Fruit fly (Drosophila melanogaster) whole organism, adult: ENCODE measurements around the gene fabp.

Experiments
- CG11617 ChIP-seq: fragments of 200-800 bp; sonication (Bioruptor generic); optimal IDR thresholded peaks from 2 replicates; lab custom pipeline; 2017; ENCODE audit warnings: mild to moderate bottlenecking, missing biosample characterization, missing genetic modification reagents, missing genetic modification characterization
- CG12768 ChIP-seq: fragments of 200-800 bp; sonication (Bioruptor generic); optimal IDR thresholded peaks from 2 replicates; lab custom pipeline; 2017; ENCODE audit warnings: missing biosample characterization, missing genetic modification characterization, mild to moderate bottlenecking, moderate library complexity, missing genetic modification reagents
- CG14711 ChIP-seq: fragments of 200-800 bp; sonication (Bioruptor generic); optimal IDR thresholded peaks from 2 replicates; lab custom pipeline; 2018; ENCODE audit warnings: missing biosample characterization, mild to moderate bottlenecking, missing genetic modification characterization, moderate library complexity
- CG1620 ChIP-seq: fragments of 200-800 bp; sonication (Bioruptor generic); optimal IDR thresholded peaks from 2 replicates; lab custom pipeline; 2016; ENCODE audit warnings: missing biosample characterization, missing genetic modification characterization
- CG33017 ChIP-seq: fragments of 200-800 bp; sonication (Bioruptor generic); optimal IDR thresholded peaks from 2 replicates; lab custom pipeline; 2018; ENCODE audit warnings: missing biosample characterization, mild to moderate bottlenecking, missing genetic modification characterization, moderate library complexity
- CG5204 ChIP-seq: fragments of 200-800 bp; sonication (Bioruptor generic); optimal IDR thresholded peaks from 2 replicates; lab custom pipeline; 2016; ENCODE audit warnings: missing biosample characterization, missing genetic modification characterization
- CG7045 ChIP-seq: fragments of 200-800 bp; sonication (Bioruptor generic); optimal IDR thresholded peaks from 2 replicates; lab custom pipeline; 2017; ENCODE audit warnings: missing biosample characterization, mild to moderate bottlenecking, missing genetic modification characterization
- CG7101 ChIP-seq: fragments of 200-800 bp; sonication (Bioruptor generic); optimal IDR thresholded peaks from 2 replicates; lab custom pipeline; 2018; ENCODE audit warnings: missing biosample characterization, mild to moderate bottlenecking, missing genetic modification characterization, moderate library complexity
- Clk ChIP-seq: fragments of 200-800 bp; sonication (Bioruptor generic); optimal IDR thresholded peaks from 2 replicates; lab custom pipeline; 2017; ENCODE audit warnings: missing biosample characterization, missing genetic modification characterization
- Crg-1 ChIP-seq: fragments of 200-800 bp; sonication (Bioruptor generic); optimal IDR thresholded peaks from 2 replicates; lab custom pipeline; 2016; ENCODE audit warnings: missing biosample characterization, missing genetic modification characterization
- Hr96 ChIP-seq: fragments of 200-800 bp; sonication (Bioruptor generic); optimal IDR thresholded peaks from 2 replicates; lab custom pipeline; 2016; ENCODE audit warnings: missing biosample characterization, missing genetic modification characterization
- Mnt ChIP-seq: fragments of 200-800 bp; sonication (Bioruptor generic); optimal IDR thresholded peaks from 2 replicates; lab custom pipeline; 2016; ENCODE audit warnings: missing biosample characterization, mild to moderate bottlenecking, missing genetic modification characterization
- bab1 ChIP-seq: fragments of 200-800 bp; sonication (Bioruptor generic); optimal IDR thresholded peaks from 3 replicates; lab custom pipeline; 2019; ENCODE audit warnings: missing biosample characterization, mild to moderate bottlenecking, missing genetic modification characterization, moderate library complexity
- cic ChIP-seq: fragments of 200-800 bp; sonication (Bioruptor generic); optimal IDR thresholded peaks from 2 replicates; lab custom pipeline; 2017; ENCODE audit warnings: missing biosample characterization, mild to moderate bottlenecking, missing genetic modification characterization, moderate library complexity
- cnc ChIP-seq, 2 experiments: fragments of >200 bp; optimal IDR thresholded peaks; 2 replicates each; lab custom pipeline; 2017
- kay ChIP-seq: fragments of 200-800 bp; sonication (Bioruptor generic); peaks from one replicate; lab custom pipeline; 2016; ENCODE audit warnings: missing biosample characterization, missing genetic modification characterization, borderline replicate concordance
- ovo ChIP-seq: fragments of 200-800 bp; sonication (Bioruptor generic); optimal IDR thresholded peaks from 2 replicates; lab custom pipeline; 2016; ENCODE audit warnings: missing biosample characterization, missing genetic modification characterization
- pad ChIP-seq: fragments of 200-800 bp; sonication (Bioruptor generic); optimal IDR thresholded peaks from 3 replicates; lab custom pipeline; 2017; ENCODE audit warnings: missing biosample characterization, missing genetic modification characterization, mild to moderate bottlenecking, moderate library complexity, missing genetic modification reagents
- tj ChIP-seq: fragments of 200-800 bp; sonication (Bioruptor generic); optimal IDR thresholded peaks from 3 replicates; lab custom pipeline; 2017; ENCODE audit warnings: missing biosample characterization, mild to moderate bottlenecking, missing genetic modification characterization, moderate library complexity
- toe ChIP-seq: fragments of 200-800 bp; sonication (Bioruptor generic); optimal IDR thresholded peaks from 2 replicates; lab custom pipeline; 2016; ENCODE audit warnings: missing biosample characterization, missing genetic modification characterization

Gene fabp

dm6 chr3R:11612467-11612866 lies 45.6 kb upstream of the fabp start:
- TF ChIP-seq CG5204 (GFP tag; lab: Kevin White, UChicago): no peak
- no peak for TF ChIP-seq cic
- TF ChIP-seq bab1 (GFP tag; lab: Kevin White, UChicago): no peak
- TF ChIP-seq tj (GFP tag; lab: Kevin White, UChicago): no peak
- no peak for TF ChIP-seq kay
- no peak for TF ChIP-seq CG1620 (GFP tag; lab: Kevin White, UChicago)
- TF ChIP-seq CG7045 (GFP tag; lab: Kevin White, UChicago): no peak
- TF ChIP-seq CG11617: no peak
- no peak for TF ChIP-seq cnc (optimal IDR thresholded peaks at IDR 0.05; lab: Kevin White, UChicago)
- no peak for TF ChIP-seq CG7101 (tag; lab: Kevin White, UChicago)
- TF ChIP-seq Hr96 (GFP tag; lab: Kevin White, UChicago): no peak
- no peak for TF ChIP-seq CG33017
- TF ChIP-seq toe (GFP tag; lab: Kevin White, UChicago): no peak
- TF ChIP-seq pad (GFP tag; lab: Kevin White, UChicago): no peak
- no peak for TF ChIP-seq CG14711 (tag; lab: Kevin White, UChicago)
- no peak for TF ChIP-seq ovo (GFP tag; lab: Kevin White, UChicago)
- TF ChIP-seq Mnt (GFP tag; lab: Kevin White, UChicago): no peak
- no peak for TF ChIP-seq Clk (GFP tag; lab: Kevin White, UChicago)

DNA sequence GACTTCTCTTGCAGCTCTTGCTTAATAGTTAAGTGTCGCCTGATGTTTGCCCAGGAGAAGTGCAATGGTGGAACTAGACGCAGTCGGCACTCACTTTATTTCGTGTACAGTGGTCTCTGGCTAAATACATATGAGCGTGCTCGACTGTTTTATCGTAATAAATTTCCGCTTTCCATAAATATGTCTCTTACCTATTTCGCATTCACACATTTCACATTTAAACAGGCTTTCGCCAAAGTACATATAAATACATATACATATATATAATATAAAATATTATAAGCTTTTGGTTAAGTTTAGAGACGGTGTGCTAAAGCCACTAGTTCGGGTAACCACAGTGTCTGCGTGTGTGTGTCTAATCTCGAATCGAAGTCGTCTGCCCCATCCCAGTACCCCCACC lies 39.8 kb upstream of the fabp start:
- TF ChIP-seq cic (no peak), pad (GFP tag; lab: Kevin White, UChicago) (no peak), CG7045 (GFP tag; lab: Kevin White, UChicago) (no peak), cnc (optimal IDR thresholded peaks at IDR 0.05; lab: Kevin White, UChicago) (no peak), tj (GFP tag; lab: Kevin White, UChicago) (no peak), Clk (GFP tag; lab: Kevin White, UChicago) (no peak), kay (no peak), Mnt (GFP tag; lab: Kevin White, UChicago) (no peak), bab1 (GFP tag; lab: Kevin White, UChicago) (no peak), Hr96 (GFP tag; lab: Kevin White, UChicago) (no peak), CG14711 (tag; lab: Kevin White, UChicago) (no peak), Crg-1 (no peak), ovo (GFP tag; lab: Kevin White, UChicago) (no peak)

DNA sequence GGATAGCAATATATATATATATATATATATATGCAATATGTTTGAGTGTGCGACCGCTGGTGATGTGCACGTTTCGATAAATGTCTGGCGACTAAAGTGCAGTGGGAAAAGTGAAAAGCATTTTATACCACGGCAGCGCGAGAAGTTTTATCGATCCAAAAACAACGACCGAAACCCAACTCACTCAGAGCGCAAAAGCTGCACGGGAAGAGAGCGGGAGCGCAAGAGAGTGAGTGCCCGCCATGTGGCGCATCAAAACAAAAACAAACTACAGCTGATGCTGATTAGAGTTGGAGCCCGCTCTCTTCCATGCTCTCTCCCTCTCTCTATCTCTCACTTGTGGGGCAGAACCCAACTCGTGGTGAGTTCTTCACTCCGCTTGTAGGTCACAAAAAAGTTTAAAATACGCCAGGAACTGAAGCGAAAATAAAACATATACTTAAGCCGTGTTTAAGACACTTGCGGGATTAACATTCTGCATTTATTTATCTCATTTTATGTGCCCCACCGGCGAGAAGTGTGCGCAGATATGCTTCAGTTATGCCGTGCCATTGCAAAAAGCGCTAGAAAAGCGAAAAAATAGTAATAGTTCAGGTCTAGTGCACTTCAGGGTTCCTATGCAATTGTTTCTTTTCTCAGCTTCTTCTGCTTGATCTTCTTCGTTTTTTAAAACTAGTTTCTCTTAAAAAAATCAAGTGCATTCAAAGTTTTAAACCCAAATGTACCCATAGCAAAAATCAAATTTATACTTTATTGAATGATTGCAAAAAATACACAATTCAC lies 38.0 kb upstream of the fabp start:
- TF ChIP-seq Crg-1 (no peak), pad (GFP tag; lab: Kevin White, UChicago) (no peak), CG7045 (GFP tag; lab: Kevin White, UChicago) (no peak), CG12768 (GFP tag; lab: Kevin White, UChicago) (no peak), cic (no peak), CG33017 (no peak), CG11617 (no peak), toe (GFP tag; lab: Kevin White, UChicago) (no peak), cnc (optimal IDR thresholded peaks at IDR 0.05; lab: Kevin White, UChicago) (no peak), kay (peak; percentile 60), CG14711 (tag; lab: Kevin White, UChicago) (no peak), tj (GFP tag; lab: Kevin White, UChicago) (no peak), ovo (GFP tag; lab: Kevin White, UChicago) (no peak), CG5204 (GFP tag; lab: Kevin White, UChicago) (no peak), bab1 (GFP tag; lab: Kevin White, UChicago) (peak; percentile 30), CG1620 (GFP tag; lab: Kevin White, UChicago) (no peak), CG7101 (tag; lab: Kevin White, UChicago) (no peak), Clk (GFP tag; lab: Kevin White, UChicago) (no peak), Mnt (GFP tag; lab: Kevin White, UChicago) (no peak), Hr96 (GFP tag; lab: Kevin White, UChicago) (peak; percentile 7)

DNA sequence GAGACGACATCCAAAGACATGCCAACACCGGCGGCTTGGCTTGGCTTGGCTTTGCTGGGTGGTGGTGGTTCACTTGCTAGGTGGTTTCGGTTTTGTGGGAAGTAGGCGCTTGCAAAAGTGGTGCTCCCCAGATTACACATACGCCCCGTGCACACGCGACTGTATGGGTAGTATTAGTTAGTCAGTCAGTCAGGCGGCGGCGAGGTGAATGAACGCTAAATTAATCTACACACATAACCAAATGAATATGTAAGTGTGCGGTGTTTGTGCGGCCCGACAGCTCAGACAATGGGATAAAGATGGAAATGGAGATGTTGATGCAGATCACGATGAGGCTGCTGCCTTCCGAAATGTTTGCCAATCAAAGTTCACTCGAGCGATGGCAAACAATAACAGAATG lies 36.3 kb upstream of the fabp start:
- TF ChIP-seq bab1 (GFP tag; lab: Kevin White, UChicago): no peak
- no peak for TF ChIP-seq Crg-1
- TF ChIP-seq toe (GFP tag; lab: Kevin White, UChicago): no peak
- TF ChIP-seq CG33017: no peak
- no peak for TF ChIP-seq CG7101 (tag; lab: Kevin White, UChicago)
- no peak for TF ChIP-seq CG14711 (tag; lab: Kevin White, UChicago)
- TF ChIP-seq CG11617: no peak
- no peak for TF ChIP-seq cic
- TF ChIP-seq Hr96 (GFP tag; lab: Kevin White, UChicago): no peak
- TF ChIP-seq tj (GFP tag; lab: Kevin White, UChicago): no peak
- TF ChIP-seq Mnt (GFP tag; lab: Kevin White, UChicago): no peak
- TF ChIP-seq Clk (GFP tag; lab: Kevin White, UChicago): no peak
- TF ChIP-seq ovo (GFP tag; lab: Kevin White, UChicago): no peak
- TF ChIP-seq kay: no peak
- TF ChIP-seq CG1620 (GFP tag; lab: Kevin White, UChicago): no peak
- TF ChIP-seq CG7045 (GFP tag; lab: Kevin White, UChicago): no peak
- TF ChIP-seq pad (GFP tag; lab: Kevin White, UChicago): no peak
- TF ChIP-seq cnc (optimal IDR thresholded peaks at IDR 0.05; lab: Kevin White, UChicago): no peak

dm6 chr3R:11595523-11595922 lies 28.7 kb upstream of the fabp start:
- TF ChIP-seq CG14711 (tag; lab: Kevin White, UChicago) (no peak), Hr96 (GFP tag; lab: Kevin White, UChicago) (no peak), Mnt (GFP tag; lab: Kevin White, UChicago) (no peak), CG12768 (GFP tag; lab: Kevin White, UChicago) (no peak), Crg-1 (no peak), ovo (GFP tag; lab: Kevin White, UChicago) (no peak), kay (no peak), cnc (optimal IDR thresholded peaks at IDR 0.05; lab: Kevin White, UChicago) (no peak)
